Fruit fly (Drosophila melanogaster) whole organism, embryonic: ENCODE measurements around the gene CG9452.
"Not testable (repeated sequence)": the region's sequence is repeated elsewhere in the genome, so short reads cannot be mapped to it uniquely, and the experiment has no call there.

Source experiments
- CG1647 ChIP-seq: fragments of 200-800 bp; sonication (Bioruptor generic); optimal IDR thresholded peaks from 3 replicates; lab custom pipeline; 2016; ENCODE audit warnings: missing biosample characterization, missing genetic modification characterization
- CG3065 ChIP-seq: fragments of 200-800 bp; sonication (Bioruptor generic); optimal IDR thresholded peaks from 2 replicates; lab custom pipeline; 2016; ENCODE audit warnings: missing biosample characterization, missing genetic modification characterization
- CG31388 ChIP-seq: fragments of 200-800 bp; sonication (Bioruptor generic); optimal IDR thresholded peaks from 2 replicates; lab custom pipeline; 2016; ENCODE audit warnings: missing biosample characterization, missing genetic modification characterization
- CG33557 ChIP-seq: fragments of 200-800 bp; sonication (Bioruptor generic); optimal IDR thresholded peaks from 2 replicates; lab custom pipeline; 2019; ENCODE audit warnings: missing biosample characterization, mild to moderate bottlenecking, missing genetic modification characterization, moderate library complexity
- CG6683 ChIP-seq: fragments of 200-800 bp; sonication (Bioruptor generic); optimal IDR thresholded peaks from 2 replicates; lab custom pipeline; 2017; ENCODE audit warnings: missing biosample characterization, mild to moderate bottlenecking, missing genetic modification characterization, missing genetic modification reagents
- Dip3 ChIP-seq: fragments of 200-800 bp; sonication (Bioruptor generic); optimal IDR thresholded peaks from 3 replicates; lab custom pipeline; 2016; ENCODE audit warnings: missing biosample characterization, missing genetic modification characterization
- bcd ChIP-seq: fragments of 200-800 bp; sonication (Bioruptor generic); optimal IDR thresholded peaks from 2 replicates; lab custom pipeline; 2017; ENCODE audit warnings: missing biosample characterization, mild to moderate bottlenecking, missing genetic modification characterization
- dmrt11E ChIP-seq: fragments of 200-800 bp; sonication (Bioruptor generic); optimal IDR thresholded peaks from 3 replicates; lab custom pipeline; 2018; ENCODE audit warnings: missing biosample characterization, mild to moderate bottlenecking, missing genetic modification characterization, moderate library complexity
- jigr1 ChIP-seq: fragments of 200-800 bp; sonication (Bioruptor generic); IDR thresholded peaks from 3 replicates; pipeline ENCODE4 v1.3.6; 2022; ENCODE audit warnings: missing biosample characterization, missing genetic modification characterization
- pum ChIP-seq: fragments of 200-800 bp; sonication (Bioruptor generic); optimal IDR thresholded peaks from 2 replicates; lab custom pipeline; 2016; ENCODE audit warnings: missing biosample characterization, missing genetic modification characterization
- sd ChIP-seq: fragments of 200-800 bp; sonication (Bioruptor generic); optimal IDR thresholded peaks from 3 replicates; lab custom pipeline; 2018; ENCODE audit warnings: missing biosample characterization, mild to moderate bottlenecking, missing genetic modification characterization, moderate library complexity
- sna ChIP-seq: fragments of 200-800 bp; sonication (Bioruptor generic); IDR thresholded peaks from 2 replicates; pipeline ENCODE4 v1.3.6; 2022; ENCODE audit warnings: missing biosample characterization, missing genetic modification characterization; ENCODE audit not compliant: partially characterized antibody
- usp ChIP-seq: fragments of >200 bp; optimal IDR thresholded peaks from 2 replicates; lab custom pipeline; 2017; ENCODE audit warnings: missing biosample characterization, missing genetic modification characterization

DNA sequence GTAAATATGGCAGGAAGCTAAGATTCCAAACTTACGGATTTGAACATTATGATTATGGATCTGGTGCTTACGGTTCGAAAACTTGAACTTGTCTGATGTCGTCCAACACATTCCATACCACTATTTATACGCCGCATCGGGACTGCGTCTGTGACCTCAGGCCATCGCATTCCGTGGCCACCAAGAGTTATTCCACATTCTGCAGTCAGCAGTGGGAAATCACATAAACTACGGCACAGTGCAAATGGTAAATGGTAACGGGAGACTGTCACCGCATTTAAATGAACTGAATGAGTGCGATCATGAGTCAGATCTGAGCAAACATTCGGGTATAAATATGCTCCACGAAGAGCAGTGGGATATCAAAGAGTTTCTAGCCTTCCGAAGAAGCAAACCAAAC lies 28.2 kb downstream of the CG9452 start, which contains the start of the genes CG18294 and CG32213:
- TF ChIP-seq usp; CG31388 (GFP tag; lab: Kevin White, UChicago); bcd (GFP tag; lab: Kevin White, UChicago); CG6683 (GFP tag; lab: Kevin White, UChicago); Dip3 (GFP tag; lab: Kevin White, UChicago); CG1647 (GFP tag; lab: Kevin White, UChicago); sd (tag; lab: Kevin White, UChicago); pum; CG3065 (GFP tag; lab: Kevin White, UChicago); CG33557 (GFP tag; lab: Kevin White, UChicago); dmrt11E; sna (GFP tag; lab: Robert Waterston, UW); jigr1 (GFP tag; lab: Robert Waterston, UW): not testable (repeated sequence)
